Worm (Caenorhabditis elegans) whole organism, late embryonic: ENCODE measurements around the gene F14F8.9.
"Not testable (repeated sequence)": the region's sequence is repeated elsewhere in the genome, so short reads cannot be mapped to it uniquely, and the experiment has no call there.

Source experiments
- ama-1 ChIP-seq: fragments of 150-350 bp; optimal IDR thresholded peaks from 2 replicates; lab custom pipeline; 2014
- ceh-14 ChIP-seq: sonication (generic microtip); optimal IDR thresholded peaks from 2 replicates; lab custom pipeline; 2016; ENCODE audit warnings: missing genotype, missing genetic modification characterization, missing compliant biosample characterization
- lin-11 ChIP-seq: fragments of 200-800 bp; sonication (Bioruptor generic); optimal IDR thresholded peaks from 2 replicates; lab custom pipeline; 2018; ENCODE audit warnings: mild to moderate bottlenecking, missing genetic modification characterization, missing compliant biosample characterization
- mec-3 ChIP-seq: sonication (generic microtip); optimal IDR thresholded peaks from 2 replicates; lab custom pipeline; 2016; ENCODE audit warnings: borderline replicate concordance, missing genetic modification characterization, missing compliant biosample characterization

DNA sequence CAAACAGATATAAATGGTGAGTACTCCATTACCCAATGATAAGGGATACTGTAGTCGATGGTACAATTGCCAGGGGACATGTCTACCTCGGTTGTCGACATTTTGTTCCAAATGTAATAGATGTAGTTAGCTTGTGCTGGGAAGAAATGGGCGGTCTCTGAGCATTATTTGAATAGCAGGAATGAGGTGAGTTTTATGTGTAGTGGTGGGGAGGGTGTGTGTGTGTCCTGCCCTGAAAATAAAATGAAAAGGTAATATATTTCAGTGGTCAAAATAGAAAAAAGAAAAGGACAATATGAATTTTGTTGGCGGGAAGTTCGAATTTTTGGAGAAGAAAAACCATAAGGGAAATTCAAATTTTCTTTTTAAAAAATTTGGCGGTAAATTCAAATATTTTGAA lies 7.6 kb downstream of the F14F8.9 start, which contains the start of gene Y70C5B.2:
- TF ChIP-seq ama-1 (lab: Kevin White, UChicago); mec-3 (tag; lab: Kevin White, UChicago); lin-11 (tag; lab: Kevin White, UChicago); ceh-14 (tag; lab: Kevin White, UChicago): not testable (repeated sequence)
